Worm (Caenorhabditis elegans) whole organism, young adult: ENCODE data around the gene Y75B8A.31.

Source experiments
- F23B12.7 ChIP-seq: sonication (generic microtip); optimal IDR thresholded peaks from 2 replicates; lab custom pipeline; 2017; ENCODE audit warnings: missing genetic modification characterization, mild to moderate bottlenecking, missing compliant biosample characterization, antibody characterized with exemption, moderate library complexity; ENCODE audit not compliant: insufficient read depth
- F49E8.2 ChIP-seq: sonication (generic microtip); optimal IDR thresholded peaks from 3 replicates; lab custom pipeline; 2017; ENCODE audit warnings: missing genetic modification characterization, mild to moderate bottlenecking, missing compliant biosample characterization, antibody characterized with exemption, moderate library complexity; ENCODE audit not compliant: insufficient read depth
- Y53G8AR.9 ChIP-seq: fragments of 200-800 bp; sonication (Bioruptor generic); conservative IDR thresholded peaks from 2 replicates; pipeline ENCODE4 v1.3.6; 2022; ENCODE audit warnings: missing genetic modification reagents, missing genetic modification characterization, missing compliant biosample characterization
- Y56A3A.18 ChIP-seq: fragments of 200-800 bp; sonication (Bioruptor generic); IDR thresholded peaks from 2 replicates; pipeline ENCODE4 v1.3.6; 2022; ENCODE audit warnings: missing genetic modification reagents, missing genetic modification characterization, missing compliant biosample characterization
- ama-1 ChIP-seq, 3 experiments: fragments of 150-350 bp in 1 of 3; sonication (generic microtip) in 2 of 3; optimal IDR thresholded peaks; 2 replicates each; lab custom pipeline; 2014 to 2018; ENCODE audit warnings: missing biosample characterization in 2 of 3, missing genetic modification characterization in 2 of 3, missing genetic modification reagents in 2 of 3
- aptf-3 ChIP-seq: fragments of 200-800 bp; sonication (Bioruptor generic); IDR thresholded peaks from 2 replicates; pipeline ENCODE4 v1.3.6; 2022; ENCODE audit warnings: missing genetic modification characterization, missing compliant biosample characterization
- atf-7 ChIP-seq: sonication (generic microtip); optimal IDR thresholded peaks from 2 replicates; lab custom pipeline; 2017; ENCODE audit warnings: mild to moderate bottlenecking, missing genetic modification characterization, missing compliant biosample characterization
- attf-6 ChIP-seq: fragments of 200-800 bp; sonication (Bioruptor generic); IDR thresholded peaks from 2 replicates; pipeline ENCODE4 v1.3.6; 2022; ENCODE audit warnings: missing genetic modification reagents, missing genetic modification characterization, missing compliant biosample characterization
- hrde-1 ChIP-seq: sonication (generic microtip); optimal IDR thresholded peaks from 2 replicates; lab custom pipeline; 2016; ENCODE audit warnings: missing genetic modification characterization, mild to moderate bottlenecking, missing compliant biosample characterization, moderate library complexity, missing genotype, missing genetic modification reagents, borderline replicate concordance
- pha-4 ChIP-seq: fragments of 150-350 bp; sonication (generic microtip); optimal IDR thresholded peaks from 2 replicates; lab custom pipeline; 2014; ENCODE audit warnings: missing biosample characterization, missing genetic modification reagents, missing genetic modification characterization
- snpc-1.3 ChIP-seq: sonication (generic microtip); optimal IDR thresholded peaks from 2 replicates; lab custom pipeline; 2017; ENCODE audit warnings: missing genetic modification characterization, mild to moderate bottlenecking, missing compliant biosample characterization, antibody characterized with exemption, moderate library complexity, missing genotype, missing genetic modification reagents; ENCODE audit not compliant: insufficient read depth

- TF ChIP-seq pha-4 (tag; lab: Kevin White, UChicago) = no peak
- no peak for TF ChIP-seq aptf-3 (GFP tag; lab: Robert Waterston, UW)
- no peak for TF ChIP-seq atf-7 (tag; lab: Kevin White, UChicago)
- TF ChIP-seq snpc-1.3 = no peak
- TF ChIP-seq ama-1 (optimal IDR thresholded peaks at IDR 0.05; lab: Kevin White, UChicago) = no peak
- no peak for TF ChIP-seq ama-1 (GFP tag; optimal IDR thresholded peaks at IDR 0.05; lab: Kevin White, UChicago)
- no peak for TF ChIP-seq hrde-1 (tag; lab: Kevin White, UChicago)
- no peak for TF ChIP-seq F23B12.7 (tag; lab: Kevin White, UChicago)
- TF ChIP-seq attf-6 (GFP tag; lab: Robert Waterston, UW) = no peak
- no peak for TF ChIP-seq F49E8.2
- TF ChIP-seq Y53G8AR.9 (GFP tag; lab: Robert Waterston, UW) = no peak
- TF ChIP-seq Y56A3A.18 (GFP tag; lab: Robert Waterston, UW) = no peak
These were observed 34.0 kb upstream of the Y75B8A.31 start for ce11 chrIII:12317492-12317891.
